Fruit fly (Drosophila melanogaster) whole organism, embryonic: ENCODE data around the gene mRpS14.

Experiments used
- Awh ChIP-seq: fragments of 200-800 bp; sonication (Bioruptor generic); IDR thresholded peaks from 2 replicates; pipeline ENCODE4, ENCODE4 v1.3.6; 2022; ENCODE audit warnings: missing biosample characterization, missing genetic modification characterization
- Bteb2 ChIP-seq: fragments of 200-800 bp; sonication (Bioruptor generic); optimal IDR thresholded peaks from 2 replicates; lab custom pipeline; 2016; ENCODE audit warnings: missing biosample characterization, missing genetic modification characterization
- CG10267 ChIP-seq: fragments of 200-800 bp; sonication (Bioruptor generic); optimal IDR thresholded peaks from 2 replicates; lab custom pipeline; 2018; ENCODE audit warnings: missing biosample characterization, mild to moderate bottlenecking, missing genetic modification characterization, moderate library complexity
- CG10431 ChIP-seq: fragments of 200-800 bp; sonication (Bioruptor generic); optimal IDR thresholded peaks from 3 replicates; lab custom pipeline; 2018; ENCODE audit warnings: missing biosample characterization, mild to moderate bottlenecking, missing genetic modification characterization
- CG11247 ChIP-seq: fragments of 200-800 bp; sonication (Bioruptor generic); IDR thresholded peaks from 2 replicates; pipeline ENCODE4 v1.3.6; 2022; ENCODE audit warnings: missing biosample characterization, missing genetic modification characterization
- CG14860 ChIP-seq: fragments of 200-800 bp; sonication (Bioruptor generic); IDR thresholded peaks from 3 replicates; pipeline ENCODE4 v1.3.6; 2022; ENCODE audit warnings: missing biosample characterization, missing genetic modification characterization; ENCODE audit not compliant: partially characterized antibody
- CG15514 ChIP-seq: fragments of 200-800 bp; sonication (Bioruptor generic); optimal IDR thresholded peaks from 3 replicates; lab custom pipeline; 2017; ENCODE audit warnings: missing biosample characterization, missing genetic modification characterization, mild to moderate bottlenecking, moderate library complexity, missing genetic modification reagents
- CG16813 ChIP-seq: fragments of 200-800 bp; sonication (Bioruptor generic); IDR thresholded peaks from 3 replicates; pipeline ENCODE4 v1.3.6; 2022; ENCODE audit warnings: missing biosample characterization, missing genetic modification characterization; ENCODE audit not compliant: partially characterized antibody
- CG18619 ChIP-seq: fragments of 200-800 bp; sonication (Bioruptor generic); optimal IDR thresholded peaks from 3 replicates; lab custom pipeline; 2017; ENCODE audit warnings: missing biosample characterization, mild to moderate bottlenecking, missing genetic modification characterization
- CG2120 ChIP-seq: fragments of 200-800 bp; sonication (Bioruptor generic); optimal IDR thresholded peaks from 3 replicates; lab custom pipeline; 2016; ENCODE audit warnings: missing biosample characterization, missing genetic modification characterization
- CG34422 ChIP-seq: fragments of 200-800 bp; sonication (Bioruptor generic); IDR thresholded peaks from 3 replicates; pipeline ENCODE4 v1.3.6; 2022; ENCODE audit warnings: missing biosample characterization, missing genetic modification characterization
- CG43689 ChIP-seq: fragments of 200-800 bp; sonication (Bioruptor generic); IDR thresholded peaks from 2 replicates; pipeline ENCODE4 v1.3.6; 2022; ENCODE audit warnings: missing biosample characterization, missing genetic modification characterization
- CG4730 ChIP-seq: fragments of 200-800 bp; sonication (Bioruptor generic); IDR thresholded peaks from 2 replicates; pipeline ENCODE4 v1.3.6; 2022; ENCODE audit warnings: missing biosample characterization, missing genetic modification characterization
- CG4854 ChIP-seq: fragments of 200-800 bp; sonication (Bioruptor generic); optimal IDR thresholded peaks from 2 replicates; lab custom pipeline; 2016; ENCODE audit warnings: missing biosample characterization, missing genetic modification characterization, inconsistent platforms
- CG5953 ChIP-seq: fragments of 200-800 bp; sonication (Bioruptor generic); IDR thresholded peaks from 2 replicates; pipeline ENCODE4 v1.3.6; 2022; ENCODE audit warnings: missing biosample characterization, missing genetic modification characterization
- CG7987 ChIP-seq: fragments of 200-800 bp; sonication (Bioruptor generic); optimal IDR thresholded peaks from 2 replicates; lab custom pipeline; 2018; ENCODE audit warnings: missing biosample characterization, mild to moderate bottlenecking, missing genetic modification characterization, moderate library complexity
- CG8924 ChIP-seq: fragments of 200-800 bp; optimal IDR thresholded peaks from 3 replicates; lab custom pipeline; 2019; ENCODE audit warnings: missing biosample characterization, mild to moderate bottlenecking, missing genetic modification characterization, moderate library complexity
- CG9727 ChIP-seq: fragments of 200-800 bp; sonication (Bioruptor generic); optimal IDR thresholded peaks from 3 replicates; lab custom pipeline; 2017; ENCODE audit warnings: missing biosample characterization, mild to moderate bottlenecking, missing genetic modification characterization
- Dbx ChIP-seq: fragments of 200-800 bp; sonication (Bioruptor generic); IDR thresholded peaks from 3 replicates; pipeline ENCODE4 v1.3.6; 2022; ENCODE audit warnings: missing biosample characterization, missing genetic modification characterization
- Doc3 ChIP-seq: fragments of 200-800 bp; sonication (Bioruptor generic); IDR thresholded peaks from 3 replicates; pipeline ENCODE4 v1.3.6; 2022; ENCODE audit warnings: missing biosample characterization, missing genetic modification characterization; ENCODE audit not compliant: partially characterized antibody
- Dp ChIP-seq: fragments of 200-800 bp; sonication (Bioruptor generic); optimal IDR thresholded peaks from 2 replicates; lab custom pipeline; 2018; ENCODE audit warnings: missing biosample characterization, mild to moderate bottlenecking, missing genetic modification characterization, moderate library complexity
- Fer3 ChIP-seq: fragments of 200-800 bp; sonication (Bioruptor generic); optimal IDR thresholded peaks from 2 replicates; lab custom pipeline; 2018; ENCODE audit warnings: missing biosample characterization, mild to moderate bottlenecking, missing genetic modification characterization, moderate library complexity
- Oaz ChIP-seq: fragments of 200-800 bp; sonication (Bioruptor generic); IDR thresholded peaks from 2 replicates; pipeline ENCODE4 v1.3.6; 2022; ENCODE audit warnings: missing biosample characterization, missing genetic modification characterization
- Ravus ChIP-seq: fragments of 200-800 bp; sonication (Bioruptor generic); IDR thresholded peaks from 2 replicates; pipeline ENCODE4 v1.3.6; 2022; ENCODE audit warnings: missing biosample characterization, missing genetic modification characterization
- Side ChIP-seq: fragments of 200-800 bp; sonication (Bioruptor generic); optimal IDR thresholded peaks from 2 replicates; lab custom pipeline; 2016; ENCODE audit warnings: missing biosample characterization, missing genetic modification characterization
- Sry-δ ChIP-seq: fragments of 200-800 bp; sonication (Bioruptor generic); optimal IDR thresholded peaks from 2 replicates; lab custom pipeline; 2016; ENCODE audit warnings: missing biosample characterization, missing genetic modification characterization
- Taf1 ChIP-seq: fragments of 200-800 bp; sonication (Bioruptor generic); IDR thresholded peaks from 2 replicates; pipeline ENCODE4 v1.3.6; 2022; ENCODE audit warnings: missing biosample characterization, missing genetic modification characterization
- ab ChIP-seq: fragments of 200-800 bp; sonication (Bioruptor generic); optimal IDR thresholded peaks from 2 replicates; lab custom pipeline; 2016; ENCODE audit warnings: missing biosample characterization, missing genetic modification characterization
- cg ChIP-seq: fragments of 200-800 bp; sonication (Bioruptor generic); optimal IDR thresholded peaks from 3 replicates; lab custom pipeline; 2019; ENCODE audit warnings: missing biosample characterization, mild to moderate bottlenecking, missing genetic modification characterization, moderate library complexity
- chn ChIP-seq: fragments of 200-800 bp; sonication (Bioruptor generic); optimal IDR thresholded peaks from 2 replicates; lab custom pipeline; 2016; ENCODE audit warnings: missing biosample characterization, missing genetic modification characterization
- corto ChIP-seq: fragments of 200-800 bp; sonication (Bioruptor generic); optimal IDR thresholded peaks from 2 replicates; lab custom pipeline; 2016; ENCODE audit warnings: missing biosample characterization, mild to moderate bottlenecking, missing genetic modification characterization, moderate library complexity
- gfzf ChIP-seq: fragments of 200-800 bp; sonication (Bioruptor generic); optimal IDR thresholded peaks from 2 replicates; lab custom pipeline; 2016; ENCODE audit warnings: missing biosample characterization, mild to moderate bottlenecking, missing genetic modification characterization, moderate library complexity
- insv ChIP-seq, 2 experiments: fragments of 200-800 bp; sonication (Bioruptor generic); optimal IDR thresholded peaks; 3 replicates each; lab custom pipeline; 2016 to 2018; ENCODE audit warnings: missing biosample characterization in 2 of 2, missing genetic modification characterization in 2 of 2
- ken ChIP-seq: fragments of 200-800 bp; sonication (Bioruptor generic); IDR thresholded peaks from 3 replicates; pipeline ENCODE4 v1.3.6; 2022; ENCODE audit warnings: missing biosample characterization, missing genetic modification characterization
- knrl ChIP-seq: fragments of 200-800 bp; sonication (Bioruptor generic); IDR thresholded peaks from 3 replicates; pipeline ENCODE4 v1.3.6; 2022; ENCODE audit warnings: missing biosample characterization, missing genetic modification characterization; ENCODE audit not compliant: partially characterized antibody
- lab ChIP-seq: fragments of 200-800 bp; sonication (Bioruptor generic); optimal IDR thresholded peaks from 3 replicates; lab custom pipeline; 2017; ENCODE audit warnings: missing biosample characterization, missing genetic modification characterization, mild to moderate bottlenecking, moderate library complexity, missing genetic modification reagents
- luna ChIP-seq: fragments of 200-800 bp; sonication (Bioruptor generic); optimal IDR thresholded peaks from 2 replicates; lab custom pipeline; 2016; ENCODE audit warnings: missing biosample characterization, missing genetic modification characterization
- mam ChIP-seq: fragments of 200-800 bp; sonication (Bioruptor generic); optimal IDR thresholded peaks from 3 replicates; lab custom pipeline; 2016; ENCODE audit warnings: missing biosample characterization, missing genetic modification characterization
- mirr ChIP-seq: fragments of 200-800 bp; sonication (Bioruptor generic); optimal IDR thresholded peaks from 3 replicates; lab custom pipeline; 2018; ENCODE audit warnings: missing biosample characterization, mild to moderate bottlenecking, missing genetic modification characterization
- nerfin-1 ChIP-seq: fragments of 200-800 bp; sonication (Bioruptor generic); optimal IDR thresholded peaks from 3 replicates; lab custom pipeline; 2019; ENCODE audit warnings: missing biosample characterization, mild to moderate bottlenecking, missing genetic modification characterization, moderate library complexity
- repo ChIP-seq: fragments of 200-800 bp; sonication (Bioruptor generic); optimal IDR thresholded peaks from 2 replicates; lab custom pipeline; 2016; ENCODE audit warnings: missing biosample characterization, missing genetic modification characterization
- shn ChIP-seq: fragments of 200-800 bp; sonication (Bioruptor generic); optimal IDR thresholded peaks from 3 replicates; lab custom pipeline; 2016; ENCODE audit warnings: missing biosample characterization, missing genetic modification characterization
- sim ChIP-seq: fragments of 200-800 bp; sonication (Bioruptor generic); IDR thresholded peaks from 2 replicates; pipeline ENCODE4 v1.3.6; 2022; ENCODE audit warnings: missing biosample characterization, missing genetic modification characterization
- sna ChIP-seq: fragments of 200-800 bp; sonication (Bioruptor generic); IDR thresholded peaks from 2 replicates; pipeline ENCODE4 v1.3.6; 2022; ENCODE audit warnings: missing biosample characterization, missing genetic modification characterization; ENCODE audit not compliant: partially characterized antibody
- tap ChIP-seq: fragments of 200-800 bp; optimal IDR thresholded peaks from 3 replicates; lab custom pipeline; 2019; ENCODE audit warnings: missing biosample characterization, mild to moderate bottlenecking, missing genetic modification characterization, moderate library complexity
- tin ChIP-seq: fragments of 200-800 bp; sonication (Bioruptor generic); optimal IDR thresholded peaks from 3 replicates; lab custom pipeline; 2016; ENCODE audit warnings: missing biosample characterization, missing genetic modification characterization
- vnd ChIP-seq: fragments of 200-800 bp; sonication (Bioruptor generic); IDR thresholded peaks from 3 replicates; pipeline ENCODE4 v1.3.6; 2022; ENCODE audit warnings: missing biosample characterization, missing genetic modification characterization; ENCODE audit not compliant: partially characterized antibody
- wor ChIP-seq: fragments of 200-800 bp; sonication (Bioruptor generic); IDR thresholded peaks from 2 replicates; pipeline ENCODE4 v1.3.6; 2022; ENCODE audit warnings: missing biosample characterization, missing genetic modification characterization
- zen2 ChIP-seq: fragments of 200-800 bp; sonication (Bioruptor generic); IDR thresholded peaks from 3 replicates; pipeline ENCODE4 v1.3.6; 2022; ENCODE audit warnings: missing biosample characterization, missing genetic modification characterization; ENCODE audit not compliant: partially characterized antibody
- zf30C ChIP-seq: fragments of 200-800 bp; sonication (Bioruptor generic); optimal IDR thresholded peaks from 3 replicates; lab custom pipeline; 2018; ENCODE audit warnings: missing biosample characterization, mild to moderate bottlenecking, missing genetic modification characterization

The mRpS14 gene

DNA sequence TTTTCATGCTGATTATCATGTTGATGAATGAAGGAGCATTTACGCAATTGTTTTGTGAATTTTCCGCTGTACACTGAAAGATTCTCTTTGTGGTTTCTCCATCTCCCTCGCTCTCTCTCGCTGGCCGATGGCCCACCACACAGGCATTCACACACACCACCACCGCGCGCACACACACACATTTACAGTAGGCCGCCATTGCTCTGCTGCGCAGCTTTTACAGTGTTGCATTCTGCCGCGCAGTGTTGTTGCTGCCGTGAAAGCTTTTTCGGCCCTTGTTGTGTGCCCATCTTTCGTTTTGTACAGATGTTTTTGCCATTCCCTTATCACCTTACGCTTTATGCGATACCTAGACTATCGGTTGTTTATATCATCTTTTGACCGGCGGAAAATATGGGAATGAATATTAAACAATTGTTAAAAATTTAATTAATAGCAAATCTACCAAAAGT is 16.8 kb upstream of the mRpS14 start:
- peak; percentile 52; the same call in 1 of the 3 replicates for TF ChIP-seq ken
- TF ChIP-seq Bteb2 (GFP tag; lab: Kevin White, UChicago), result no peak
- TF ChIP-seq shn (GFP tag; lab: Kevin White, UChicago), result no peak
- TF ChIP-seq tap (tag; lab: Kevin White, UChicago), result no peak
- TF ChIP-seq CG15514 (GFP tag; lab: Kevin White, UChicago), result peak; percentile 81
- TF ChIP-seq CG14860, result 0 out of 3 replicates have a peak, but pooled peaks have one; percentile 32
- TF ChIP-seq CG18619 (GFP tag; lab: Kevin White, UChicago), result no peak
- no peak for TF ChIP-seq Oaz (GFP tag; lab: Robert Waterston, UW)
- TF ChIP-seq gfzf (GFP tag; lab: Kevin White, UChicago), result peak; percentile 67
- TF ChIP-seq CG10431 (GFP tag; lab: Kevin White, UChicago), result no peak
- TF ChIP-seq corto (GFP tag; lab: Kevin White, UChicago), result peak; percentile 27
- TF ChIP-seq CG2120 (GFP tag; lab: Kevin White, UChicago), result peak; percentile 10
- peak; percentile 23 for TF ChIP-seq Dp (GFP tag; lab: Kevin White, UChicago)
- peak; percentile 72 for TF ChIP-seq sna (GFP tag; lab: Robert Waterston, UW)
- TF ChIP-seq Taf1 (GFP tag; lab: Robert Waterston, UW), result 0 out of 2 replicates have a peak, but pooled peaks have one; percentile 13
- TF ChIP-seq CG4854 (GFP tag; lab: Kevin White, UChicago), result no peak
- peak; percentile 15 for TF ChIP-seq mam (GFP tag; lab: Kevin White, UChicago)
- no peak for TF ChIP-seq CG8924 (tag; lab: Kevin White, UChicago)
- TF ChIP-seq Side (GFP tag; lab: Kevin White, UChicago), result no peak
- 0 out of 3 replicates have a peak, but pooled peaks have one; percentile 37 for TF ChIP-seq vnd (GFP tag; lab: Robert Waterston, UW)
- TF ChIP-seq knrl (GFP tag; lab: Robert Waterston, UW), result peak; percentile 68
- TF ChIP-seq CG4730, result no peak
- peak; percentile 19 for TF ChIP-seq chn
- TF ChIP-seq CG10267, result peak; percentile 53
- no peak for TF ChIP-seq ab (GFP tag; lab: Kevin White, UChicago)
- TF ChIP-seq CG16813, result peak; percentile 49; the same call in 2 of the 3 replicates
- no peak for TF ChIP-seq repo (GFP tag; lab: Kevin White, UChicago)
- TF ChIP-seq CG34422 (GFP tag; lab: Robert Waterston, UW), result peak; percentile 8; the same call in 1 of the 3 replicates
- peak; percentile 94 for TF ChIP-seq cg
- no peak for TF ChIP-seq CG43689 (GFP tag; lab: Robert Waterston, UW)
- TF ChIP-seq CG9727 (GFP tag; lab: Kevin White, UChicago), result no peak
- no peak for TF ChIP-seq luna (GFP tag; lab: Kevin White, UChicago)
- TF ChIP-seq Doc3 (GFP tag; lab: Robert Waterston, UW), result peak; percentile 62; the same call in 2 of the 3 replicates
- TF ChIP-seq wor (GFP tag; lab: Robert Waterston, UW), result no peak
- no peak for TF ChIP-seq CG11247
- TF ChIP-seq Sry-δ (GFP tag; lab: Kevin White, UChicago), result peak; percentile 69
- TF ChIP-seq zf30C (GFP tag; lab: Kevin White, UChicago), result peak; percentile 75
- TF ChIP-seq CG5953, result no peak
- peak; percentile 35; the same call in 2 of the 3 replicates for TF ChIP-seq Dbx (GFP tag; lab: Robert Waterston, UW)
- no peak for TF ChIP-seq Fer3
- no peak for TF ChIP-seq sim (GFP tag; lab: Robert Waterston, UW)
- peak; percentile 21 for TF ChIP-seq CG7987 (GFP tag; lab: Kevin White, UChicago)
- TF ChIP-seq zen2 (GFP tag; lab: Robert Waterston, UW), result peak; percentile 58; the same call in 1 of the 3 replicates
- peak; percentile 77 for TF ChIP-seq mirr
- no peak for TF ChIP-seq tin (GFP tag; lab: Kevin White, UChicago)
- TF ChIP-seq Awh, result no peak
- TF ChIP-seq Ravus (GFP tag; lab: Robert Waterston, UW), result no peak
- peak; percentile 40 for TF ChIP-seq lab (GFP tag; lab: Kevin White, UChicago)
- peak; percentile 5 for TF ChIP-seq nerfin-1
- TF ChIP-seq insv (GFP tag; optimal IDR thresholded peaks at IDR 0.05; lab: Kevin White, UChicago), result no peak
